Fruit fly (Drosophila melanogaster) whole organism, prepupa: ENCODE data around the gene MESR6.

Source experiments
- Blimp-1 ChIP-seq: fragments of 200-800 bp; sonication (Bioruptor generic); optimal IDR thresholded peaks from 3 replicates; lab custom pipeline; 2017; ENCODE audit warnings: missing biosample characterization, missing genetic modification characterization, mild to moderate bottlenecking, moderate library complexity, missing genetic modification reagents
- CG10631 ChIP-seq: fragments of 200-800 bp; sonication (Bioruptor generic); optimal IDR thresholded peaks from 2 replicates; lab custom pipeline; 2016; ENCODE audit warnings: missing biosample characterization, missing genetic modification characterization
- CG10669 ChIP-seq: fragments of 200-800 bp; sonication (Bioruptor generic); optimal IDR thresholded peaks from 3 replicates; lab custom pipeline; 2018; ENCODE audit warnings: missing biosample characterization, mild to moderate bottlenecking, missing genetic modification characterization, moderate library complexity
- CG11294 ChIP-seq: fragments of 200-800 bp; sonication (Bioruptor generic); IDR thresholded peaks from 2 replicates; pipeline ENCODE4 v1.3.6; 2022; ENCODE audit warnings: missing biosample characterization, missing genetic modification characterization
- CG15336 ChIP-seq: fragments of 200-800 bp; sonication (Bioruptor generic); IDR thresholded peaks from 2 replicates; pipeline ENCODE4 v1.3.6; 2022; ENCODE audit warnings: missing biosample characterization, missing genetic modification characterization
- CG1621 ChIP-seq: fragments of 200-800 bp; sonication (Bioruptor generic); optimal IDR thresholded peaks from 3 replicates; lab custom pipeline; 2018; ENCODE audit warnings: missing biosample characterization, mild to moderate bottlenecking, missing genetic modification characterization
- CG3032 ChIP-seq: fragments of 200-800 bp; optimal IDR thresholded peaks from 2 replicates; lab custom pipeline; 2019; ENCODE audit warnings: missing biosample characterization, mild to moderate bottlenecking, missing genetic modification characterization, moderate library complexity
- CG31627 ChIP-seq: fragments of 200-800 bp; sonication (Bioruptor generic); optimal IDR thresholded peaks from 3 replicates; lab custom pipeline; 2016; ENCODE audit warnings: missing biosample characterization, missing genetic modification characterization
- CG32006 ChIP-seq: fragments of 200-800 bp; sonication (Bioruptor generic); optimal IDR thresholded peaks from 3 replicates; lab custom pipeline; 2017; ENCODE audit warnings: missing biosample characterization, mild to moderate bottlenecking, missing genetic modification characterization
- CG34406 ChIP-seq: fragments of 200-800 bp; sonication (Bioruptor generic); optimal IDR thresholded peaks from 3 replicates; lab custom pipeline; 2016; ENCODE audit warnings: missing biosample characterization, missing genetic modification characterization
- CG4318 ChIP-seq: fragments of 200-800 bp; sonication (Bioruptor generic); optimal IDR thresholded peaks from 3 replicates; lab custom pipeline; 2017; ENCODE audit warnings: missing biosample characterization, mild to moderate bottlenecking, missing genetic modification characterization
- CG6163 ChIP-seq: fragments of 200-800 bp; sonication (Bioruptor generic); IDR thresholded peaks from 3 replicates; pipeline ENCODE4 v1.3.6; 2022; ENCODE audit warnings: missing biosample characterization, missing genetic modification characterization
- CG6276 ChIP-seq: fragments of 200-800 bp; sonication (Bioruptor generic); optimal IDR thresholded peaks from 2 replicates; lab custom pipeline; 2017; ENCODE audit warnings: missing biosample characterization, mild to moderate bottlenecking, missing genetic modification characterization
- CG6792 ChIP-seq: fragments of 200-800 bp; sonication (Bioruptor generic); optimal IDR thresholded peaks from 3 replicates; lab custom pipeline; 2016; ENCODE audit warnings: missing biosample characterization, missing genetic modification characterization
- CG7368 ChIP-seq: fragments of 200-800 bp; sonication (Bioruptor generic); optimal IDR thresholded peaks from 3 replicates; lab custom pipeline; 2016; ENCODE audit warnings: missing biosample characterization, missing genetic modification characterization
- CG8119 ChIP-seq: fragments of 200-800 bp; sonication (Bioruptor generic); IDR thresholded peaks from 3 replicates; pipeline ENCODE4 v1.3.6; 2022; ENCODE audit warnings: missing biosample characterization, missing genetic modification characterization
- CG8319 ChIP-seq: fragments of 200-800 bp; sonication (Bioruptor generic); optimal IDR thresholded peaks from 3 replicates; lab custom pipeline; 2016; ENCODE audit warnings: missing biosample characterization, missing genetic modification characterization
- CG8632 ChIP-seq: fragments of 200-800 bp; sonication (Bioruptor generic); optimal IDR thresholded peaks from 3 replicates; lab custom pipeline; 2016; ENCODE audit warnings: missing biosample characterization, missing genetic modification characterization
- CG9139 ChIP-seq: fragments of 200-800 bp; sonication (Bioruptor generic); optimal IDR thresholded peaks from 3 replicates; lab custom pipeline; 2017; ENCODE audit warnings: missing biosample characterization, mild to moderate bottlenecking, missing genetic modification characterization
- Eip78C ChIP-seq: fragments of 200-800 bp; sonication (Bioruptor generic); peaks from one replicate; lab custom pipeline; 2016; ENCODE audit warnings: missing biosample characterization, missing genetic modification characterization
- Eip93F ChIP-seq: fragments of 200-800 bp; sonication (Bioruptor generic); optimal IDR thresholded peaks from 2 replicates; lab custom pipeline; 2016; ENCODE audit warnings: missing biosample characterization, mild to moderate bottlenecking, missing genetic modification characterization
- Ets96B ChIP-seq: fragments of 200-800 bp; optimal IDR thresholded peaks from 2 replicates; lab custom pipeline; 2019; ENCODE audit warnings: missing biosample characterization, mild to moderate bottlenecking, missing genetic modification characterization, moderate library complexity
- Gug ChIP-seq: fragments of 200-800 bp; sonication (Bioruptor generic); IDR thresholded peaks from 2 replicates; pipeline ENCODE4 v1.3.6; 2022; ENCODE audit warnings: missing biosample characterization, missing genetic modification characterization
- Hr38 ChIP-seq: sonication (Bioruptor generic); optimal IDR thresholded peaks from 2 replicates; lab custom pipeline; 2016; ENCODE audit warnings: missing biosample characterization, missing genetic modification characterization
- Hr4 ChIP-seq: fragments of 200-800 bp; sonication (Bioruptor generic); optimal IDR thresholded peaks from 3 replicates; lab custom pipeline; 2016; ENCODE audit warnings: missing biosample characterization, missing genetic modification characterization
- Met ChIP-seq: fragments of 200-800 bp; sonication (Bioruptor generic); optimal IDR thresholded peaks from 3 replicates; lab custom pipeline; 2016; ENCODE audit warnings: missing biosample characterization, missing genetic modification characterization
- Smox ChIP-seq: fragments of 200-800 bp; sonication (Bioruptor generic); optimal IDR thresholded peaks from 3 replicates; lab custom pipeline; 2016; ENCODE audit warnings: missing biosample characterization, missing genetic modification characterization
- Sox102F ChIP-seq: fragments of 200-800 bp; sonication (Bioruptor generic); optimal IDR thresholded peaks from 2 replicates; lab custom pipeline; 2016; ENCODE audit warnings: missing biosample characterization, mild to moderate bottlenecking, missing genetic modification characterization
- Sox14 ChIP-seq: fragments of 200-800 bp; sonication (Bioruptor generic); optimal IDR thresholded peaks from 3 replicates; lab custom pipeline; 2016; ENCODE audit warnings: missing biosample characterization, missing genetic modification characterization
- Sox15 ChIP-seq: fragments of 200-800 bp; sonication (Bioruptor generic); optimal IDR thresholded peaks from 3 replicates; lab custom pipeline; 2016; ENCODE audit warnings: missing biosample characterization, missing genetic modification characterization
- achi ChIP-seq: fragments of 200-800 bp; sonication (Bioruptor generic); optimal IDR thresholded peaks from 3 replicates; lab custom pipeline; 2016; ENCODE audit warnings: missing biosample characterization, missing genetic modification characterization
- acj6 ChIP-seq: fragments of 200-800 bp; sonication (Bioruptor generic); optimal IDR thresholded peaks from 3 replicates; lab custom pipeline; 2016; ENCODE audit warnings: missing biosample characterization, missing genetic modification characterization
- cyc ChIP-seq: fragments of 200-800 bp; sonication (Bioruptor generic); optimal IDR thresholded peaks from 3 replicates; lab custom pipeline; 2016; ENCODE audit warnings: missing biosample characterization, missing genetic modification characterization
- dac ChIP-seq: fragments of 200-800 bp; sonication (Bioruptor generic); optimal IDR thresholded peaks from 2 replicates; lab custom pipeline; 2017; ENCODE audit warnings: missing biosample characterization, mild to moderate bottlenecking, missing genetic modification characterization
- dsx ChIP-seq: fragments of 200-800 bp; optimal IDR thresholded peaks from 3 replicates; lab custom pipeline; 2019; ENCODE audit warnings: missing biosample characterization, mild to moderate bottlenecking, missing genetic modification characterization, moderate library complexity; ENCODE audit not compliant: poor library complexity, severe bottlenecking
- eg ChIP-seq: fragments of 200-800 bp; sonication (Bioruptor generic); IDR thresholded peaks from 3 replicates; pipeline ENCODE4 v1.3.6; 2022; ENCODE audit warnings: missing biosample characterization, missing genetic modification characterization
- esn ChIP-seq: fragments of 200-800 bp; sonication (Bioruptor generic); optimal IDR thresholded peaks from 2 replicates; lab custom pipeline; 2016; ENCODE audit warnings: missing biosample characterization, mild to moderate bottlenecking, missing genetic modification characterization, moderate library complexity
- fd59A ChIP-seq: fragments of 200-800 bp; sonication (Bioruptor generic); optimal IDR thresholded peaks from 2 replicates; lab custom pipeline; 2017; ENCODE audit warnings: missing biosample characterization, mild to moderate bottlenecking, missing genetic modification characterization, missing genetic modification reagents
- fd85E ChIP-seq: fragments of 200-800 bp; sonication (Bioruptor generic); optimal IDR thresholded peaks from 3 replicates; lab custom pipeline; 2016; ENCODE audit warnings: missing biosample characterization, missing genetic modification characterization
- net ChIP-seq: fragments of 200-800 bp; sonication (Bioruptor generic); optimal IDR thresholded peaks from 3 replicates; lab custom pipeline; 2016; ENCODE audit warnings: missing biosample characterization, missing genetic modification characterization
- pdm3 ChIP-seq: fragments of 200-800 bp; sonication (Bioruptor generic); optimal IDR thresholded peaks from 3 replicates; lab custom pipeline; 2016; ENCODE audit warnings: missing biosample characterization, missing genetic modification characterization
- salr ChIP-seq, 2 experiments: fragments of 200-800 bp; sonication (Bioruptor generic); optimal IDR thresholded peaks; 3 replicates each; lab custom pipeline; 2016 to 2018; ENCODE audit warnings: missing biosample characterization in 2 of 2, missing genetic modification characterization in 2 of 2, mild to moderate bottlenecking in 1 of 2
- spab ChIP-seq: fragments of 200-800 bp; sonication (Bioruptor generic); optimal IDR thresholded peaks from 2 replicates; lab custom pipeline; 2017; ENCODE audit warnings: missing biosample characterization, mild to moderate bottlenecking, missing genetic modification characterization, missing genetic modification reagents
- ss ChIP-seq, 2 experiments: fragments of 200-800 bp; sonication (Bioruptor generic); optimal IDR thresholded peaks; 2 replicates in 1 of 2; 3 replicates in 1 of 2; lab custom pipeline; 2017 to 2018; ENCODE audit warnings: mild to moderate bottlenecking in 2 of 2, missing biosample characterization in 2 of 2, missing genetic modification characterization in 2 of 2, moderate library complexity in 1 of 2
- svp ChIP-seq: fragments of 200-800 bp; sonication (Bioruptor generic); peaks from one replicate; lab custom pipeline; 2016; ENCODE audit warnings: missing biosample characterization, missing genetic modification characterization
- topi ChIP-seq: fragments of 200-800 bp; sonication (Bioruptor generic); optimal IDR thresholded peaks from 3 replicates; lab custom pipeline; 2016; ENCODE audit warnings: missing biosample characterization, missing genetic modification characterization

The MESR6 gene

dm6 chr3L:19055064-19055463 is 37.4 kb upstream of the MESR6 start (continued):
- TF ChIP-seq CG1621 (tag; lab: Kevin White, UChicago) (peak; percentile 5), net (GFP tag; lab: Kevin White, UChicago) (peak; percentile 51), topi (GFP tag; lab: Kevin White, UChicago) (peak; percentile 21), eg (GFP tag; lab: Robert Waterston, UW) (no peak), svp (GFP tag; lab: Kevin White, UChicago) (peak; percentile 68), achi (peak; percentile 54), dsx (GFP tag; lab: Kevin White, UChicago) (peak; percentile 64), Met (GFP tag; lab: Kevin White, UChicago) (peak; percentile 26), Blimp-1 (no peak), ss (GFP tag; optimal IDR thresholded peaks at IDR 0.05; lab: Kevin White, UChicago) (peak; percentile 23 to 55), pdm3 (GFP tag; lab: Kevin White, UChicago) (peak; percentile 50), acj6 (GFP tag; lab: Kevin White, UChicago) (peak; percentile 29), CG9139 (GFP tag; lab: Kevin White, UChicago) (peak; percentile 62), CG8119 (GFP tag; lab: Robert Waterston, UW) (peak; percentile 59), CG15336 (GFP tag; lab: Robert Waterston, UW) (peak; percentile 62), CG6163 (GFP tag; lab: Robert Waterston, UW) (peak; percentile 58; the same call in 2 of the 3 replicates), CG8632 (GFP tag; lab: Kevin White, UChicago) (peak; percentile 57), fd59A (GFP tag; lab: Kevin White, UChicago) (peak; percentile 9), Sox15 (peak; percentile 9), Hr38 (no peak), CG31627 (GFP tag; lab: Kevin White, UChicago) (peak; percentile 12), CG3032 (peak; percentile 69), esn (peak; percentile 50), fd85E (GFP tag; lab: Kevin White, UChicago) (no peak), CG10631 (GFP tag; lab: Kevin White, UChicago) (peak; percentile 69), Eip93F (GFP tag; lab: Kevin White, UChicago) (no peak), CG34406 (GFP tag; lab: Kevin White, UChicago) (peak; percentile 45), CG4318 (peak; percentile 25), CG6792 (peak; percentile 33), Smox (GFP tag; lab: Kevin White, UChicago) (peak; percentile 17), Gug (GFP tag; lab: Robert Waterston, UW) (no peak)

DNA sequence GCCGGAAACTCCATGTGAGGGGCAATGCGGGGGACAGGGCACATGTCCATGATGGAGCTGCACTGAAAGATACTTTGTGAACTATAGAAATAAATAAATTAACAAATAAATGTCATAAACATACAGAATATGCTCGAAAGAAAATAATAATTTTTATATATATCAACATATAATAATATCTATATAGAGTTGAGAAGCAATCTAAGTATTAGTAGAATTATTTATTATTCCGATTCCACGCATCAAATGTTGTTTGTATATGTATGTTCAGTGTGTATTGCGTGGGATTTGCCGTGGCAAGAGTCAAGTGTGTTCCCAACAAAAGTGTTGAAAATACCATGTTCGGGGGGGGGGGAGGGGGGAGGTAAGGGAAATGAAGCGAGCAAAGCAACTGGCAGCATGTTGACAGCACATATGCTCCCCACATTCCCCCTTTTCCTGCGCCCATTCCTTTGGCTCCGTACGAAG is 35.6 kb upstream of the MESR6 start:
- TF ChIP-seq Eip78C (GFP tag; lab: Kevin White, UChicago) (peak; percentile 68), Blimp-1 (no peak), CG10631 (GFP tag; lab: Kevin White, UChicago) (peak; percentile 38), fd85E (GFP tag; lab: Kevin White, UChicago) (no peak), esn (no peak), CG10669 (GFP tag; lab: Kevin White, UChicago) (peak; percentile 17), eg (GFP tag; lab: Robert Waterston, UW) (peak; percentile 38; the same call in 1 of the 3 replicates), topi (GFP tag; lab: Kevin White, UChicago) (no peak), CG4318 (no peak), Sox102F (GFP tag; lab: Kevin White, UChicago) (peak; percentile 24), Gug (GFP tag; lab: Robert Waterston, UW) (no peak), cyc (GFP tag; lab: Kevin White, UChicago) (no peak), fd59A (GFP tag; lab: Kevin White, UChicago) (peak; percentile 3), spab (GFP tag; lab: Kevin White, UChicago) (no peak), salr (GFP tag; optimal IDR thresholded peaks at IDR 0.05; lab: Kevin White, UChicago) (no peak), net (GFP tag; lab: Kevin White, UChicago) (no peak), Sox14 (GFP tag; lab: Kevin White, UChicago) (no peak), CG6163 (GFP tag; lab: Robert Waterston, UW) (0 out of 3 replicates have a peak, but pooled peaks have one; percentile 8), CG7368 (peak; percentile 13), Ets96B (tag; lab: Kevin White, UChicago) (peak; percentile 58), achi (peak; percentile 28), CG31627 (GFP tag; lab: Kevin White, UChicago) (no peak), Hr38 (no peak), CG6276 (GFP tag; lab: Kevin White, UChicago) (no peak), CG32006 (GFP tag; lab: Kevin White, UChicago) (peak; percentile 61), dsx (GFP tag; lab: Kevin White, UChicago) (peak; percentile 59), Smox (GFP tag; lab: Kevin White, UChicago) (no peak), pdm3 (GFP tag; lab: Kevin White, UChicago) (peak; percentile 12), CG8632 (GFP tag; lab: Kevin White, UChicago) (peak; percentile 18), Eip93F (GFP tag; lab: Kevin White, UChicago) (no peak), CG6792 (peak; percentile 31), CG11294 (GFP tag; lab: Robert Waterston, UW) (no peak), dac (GFP tag; lab: Kevin White, UChicago) (no peak), Hr4 (GFP tag; lab: Kevin White, UChicago) (peak; percentile 11), CG15336 (GFP tag; lab: Robert Waterston, UW) (peak; percentile 69), CG3032 (peak; percentile 41), svp (GFP tag; lab: Kevin White, UChicago) (peak; percentile 50), CG8319 (GFP tag; lab: Kevin White, UChicago) (no peak)
